Worm (Caenorhabditis elegans) whole organism, late embryonic: Measurements from ENCODE around the gene srz-37.

ENCODE experiments used
- ama-1 ChIP-seq: fragments of 150-350 bp; optimal IDR thresholded peaks from 2 replicates; lab custom pipeline; 2014
- ceh-18 ChIP-seq: sonication (generic microtip); optimal IDR thresholded peaks from 2 replicates; lab custom pipeline; 2016; ENCODE audit warnings: missing genetic modification characterization, missing compliant biosample characterization
- ceh-45 ChIP-seq: fragments of 200-800 bp; sonication (Bioruptor generic); IDR thresholded peaks from 2 replicates; pipeline ENCODE4 v1.3.6; 2022; ENCODE audit warnings: missing genetic modification reagents, missing genetic modification characterization, missing compliant biosample characterization
- ceh-9 ChIP-seq: sonication (generic microtip); optimal IDR thresholded peaks from 2 replicates; lab custom pipeline; 2016; ENCODE audit warnings: mild to moderate bottlenecking, missing genetic modification characterization, inconsistent platforms, missing compliant biosample characterization
- elt-2 ChIP-seq: sonication (generic microtip); optimal IDR thresholded peaks from 2 replicates; lab custom pipeline; 2016; ENCODE audit warnings: missing genetic modification reagents, missing genetic modification characterization, missing compliant biosample characterization
- fkh-10 ChIP-seq: fragments of 150-350 bp; optimal IDR thresholded peaks from 2 replicates; lab custom pipeline; 2014; ENCODE audit warnings: missing biosample characterization, missing genetic modification reagents, missing genetic modification characterization
- hlh-6 ChIP-seq: sonication (generic microtip); optimal IDR thresholded peaks from 2 replicates; lab custom pipeline; 2016; ENCODE audit warnings: missing genotype, missing genetic modification characterization, missing compliant biosample characterization
- npax-4 ChIP-seq: sonication (generic microtip); optimal IDR thresholded peaks from 2 replicates; lab custom pipeline; 2016; ENCODE audit warnings: missing genetic modification characterization, missing compliant biosample characterization
- unc-86 ChIP-seq: sonication (generic microtip); optimal IDR thresholded peaks from 2 replicates; lab custom pipeline; 2016; ENCODE audit warnings: missing genetic modification characterization, missing compliant biosample characterization

- no peak for TF ChIP-seq ceh-18 (tag; lab: Kevin White, UChicago)
- no peak for TF ChIP-seq fkh-10
- no peak for TF ChIP-seq ama-1 (lab: Kevin White, UChicago)
- TF ChIP-seq npax-4, result no peak
- no peak for TF ChIP-seq ceh-9
- TF ChIP-seq unc-86 (tag; lab: Kevin White, UChicago), result no peak
- no peak for TF ChIP-seq hlh-6
- TF ChIP-seq ceh-45 (GFP tag; lab: Robert Waterston, UW), result no peak
- TF ChIP-seq elt-2, result no peak
Observed at ce11 chrIV:3469742-3470141, 11.9 kb downstream of the srz-37 start, which contains the start of gene F58E2.2.
